Fruit fly (Drosophila melanogaster) whole organism, embryonic: Measurements from ENCODE around the gene CG14362.
A peak's percentile ranks its signal among the peaks of the same experiment; 100 is the strongest.

Source experiments
- Antp ChIP-seq: fragments of 200-800 bp; sonication (Bioruptor generic); optimal IDR thresholded peaks from 3 replicates; lab custom pipeline; 2016; ENCODE audit warnings: missing biosample characterization, missing genetic modification characterization
- Atf6 ChIP-seq: fragments of 200-800 bp; sonication (Bioruptor generic); IDR thresholded peaks from 2 replicates; pipeline ENCODE4 v1.3.6; 2022; ENCODE audit warnings: missing biosample characterization, missing genetic modification characterization
- CG10431 ChIP-seq: fragments of 200-800 bp; sonication (Bioruptor generic); optimal IDR thresholded peaks from 3 replicates; lab custom pipeline; 2018; ENCODE audit warnings: missing biosample characterization, mild to moderate bottlenecking, missing genetic modification characterization
- CG11093 ChIP-seq: fragments of 200-800 bp; sonication (Bioruptor generic); IDR thresholded peaks from 3 replicates; pipeline ENCODE4 v1.3.6; 2022; ENCODE audit warnings: missing biosample characterization, missing genetic modification characterization
- CG11504 ChIP-seq: fragments of 200-800 bp; sonication (Bioruptor generic); optimal IDR thresholded peaks from 3 replicates; lab custom pipeline; 2019; ENCODE audit warnings: missing biosample characterization, mild to moderate bottlenecking, missing genetic modification characterization, moderate library complexity
- CG12155 ChIP-seq: fragments of 200-800 bp; sonication (Bioruptor generic); optimal IDR thresholded peaks from 3 replicates; lab custom pipeline; 2016; ENCODE audit warnings: missing biosample characterization, missing genetic modification characterization
- CG13296 ChIP-seq: fragments of 200-800 bp; sonication (Bioruptor generic); optimal IDR thresholded peaks from 3 replicates; lab custom pipeline; 2018; ENCODE audit warnings: missing biosample characterization, mild to moderate bottlenecking, missing genetic modification characterization
- CG15479 ChIP-seq: fragments of 200-800 bp; sonication (Bioruptor generic); optimal IDR thresholded peaks from 3 replicates; lab custom pipeline; 2019; ENCODE audit warnings: missing biosample characterization, mild to moderate bottlenecking, missing genetic modification characterization, moderate library complexity
- CG17328 ChIP-seq: fragments of 200-800 bp; sonication (Bioruptor generic); IDR thresholded peaks from 2 replicates; pipeline ENCODE4 v1.3.6; 2022; ENCODE audit warnings: missing biosample characterization, missing genetic modification characterization
- CG1832 ChIP-seq: fragments of 200-800 bp; sonication (Bioruptor generic); optimal IDR thresholded peaks from 2 replicates; lab custom pipeline; 2017; ENCODE audit warnings: missing biosample characterization, mild to moderate bottlenecking, missing genetic modification characterization, inconsistent platforms
- CG2116 ChIP-seq: fragments of 200-800 bp; sonication (Bioruptor generic); optimal IDR thresholded peaks from 3 replicates; lab custom pipeline; 2018; ENCODE audit warnings: missing biosample characterization, mild to moderate bottlenecking, missing genetic modification characterization
- CG31388 ChIP-seq: fragments of 200-800 bp; sonication (Bioruptor generic); optimal IDR thresholded peaks from 2 replicates; lab custom pipeline; 2016; ENCODE audit warnings: missing biosample characterization, missing genetic modification characterization
- CG32532 ChIP-seq: fragments of 200-800 bp; sonication (Bioruptor generic); IDR thresholded peaks from 2 replicates; pipeline ENCODE4 v1.3.6; 2022; ENCODE audit warnings: missing biosample characterization, missing genetic modification characterization
- CG33213 ChIP-seq: fragments of 200-800 bp; sonication (Bioruptor generic); optimal IDR thresholded peaks from 3 replicates; lab custom pipeline; 2016; ENCODE audit warnings: missing biosample characterization, missing genetic modification characterization
- CG4282 ChIP-seq: fragments of 200-800 bp; sonication (Bioruptor generic); optimal IDR thresholded peaks from 2 replicates; lab custom pipeline; 2016; ENCODE audit warnings: missing biosample characterization, missing genetic modification characterization
- CG6683 ChIP-seq: fragments of 200-800 bp; sonication (Bioruptor generic); optimal IDR thresholded peaks from 2 replicates; lab custom pipeline; 2017; ENCODE audit warnings: missing biosample characterization, mild to moderate bottlenecking, missing genetic modification characterization, missing genetic modification reagents
- CG8765 ChIP-seq: fragments of 200-800 bp; sonication (Bioruptor generic); IDR thresholded peaks from 2 replicates; pipeline ENCODE4 v1.3.6; 2022; ENCODE audit warnings: missing biosample characterization, missing genetic modification characterization
- CrebB ChIP-seq: fragments of 200-800 bp; sonication (Bioruptor generic); optimal IDR thresholded peaks from 3 replicates; lab custom pipeline; 2018; ENCODE audit warnings: missing biosample characterization, mild to moderate bottlenecking, missing genetic modification characterization
- Dbx ChIP-seq: fragments of 200-800 bp; sonication (Bioruptor generic); IDR thresholded peaks from 3 replicates; pipeline ENCODE4 v1.3.6; 2022; ENCODE audit warnings: missing biosample characterization, missing genetic modification characterization
- Deaf1 ChIP-seq: fragments of 200-800 bp; optimal IDR thresholded peaks from 3 replicates; lab custom pipeline; 2019; ENCODE audit warnings: missing biosample characterization, mild to moderate bottlenecking, missing genetic modification characterization, moderate library complexity
- Dip2 ChIP-seq: fragments of 200-800 bp; sonication (Bioruptor generic); IDR thresholded peaks from 2 replicates; pipeline ENCODE4 v1.3.6; 2022; ENCODE audit warnings: missing biosample characterization, missing genetic modification characterization
- Eip74EF ChIP-seq, 2 experiments: fragments of 200-800 bp in 1 of 2; fragments of >200 bp in 1 of 2; sonication (Bioruptor generic) in 1 of 2; optimal IDR thresholded peaks; 2 replicates each; lab custom pipeline; 2017 to 2019; ENCODE audit warnings: missing biosample characterization in 2 of 2, missing genetic modification characterization in 2 of 2, mild to moderate bottlenecking in 1 of 2, moderate library complexity in 1 of 2
- Nf-YB ChIP-seq: fragments of 200-800 bp; sonication (Bioruptor generic); optimal IDR thresholded peaks from 3 replicates; lab custom pipeline; 2019; ENCODE audit warnings: missing biosample characterization, mild to moderate bottlenecking, missing genetic modification characterization, moderate library complexity
- Nf-YC ChIP-seq: fragments of 200-800 bp; optimal IDR thresholded peaks from 3 replicates; lab custom pipeline; 2019; ENCODE audit warnings: missing biosample characterization, mild to moderate bottlenecking, missing genetic modification characterization, moderate library complexity
- Opbp ChIP-seq: fragments of 200-800 bp; sonication (Bioruptor generic); IDR thresholded peaks from 3 replicates; pipeline ENCODE4 v1.3.6; 2022; ENCODE audit warnings: missing biosample characterization, missing genetic modification characterization; ENCODE audit not compliant: partially characterized antibody
- Pdp1 ChIP-seq, 2 experiments: fragments of 200-800 bp; sonication (Bioruptor generic); optimal IDR thresholded peaks; 3 replicates each; lab custom pipeline; 2016; ENCODE audit warnings: missing biosample characterization in 2 of 2, missing genetic modification characterization in 2 of 2, mild to moderate bottlenecking in 1 of 2, moderate library complexity in 1 of 2
- Ravus ChIP-seq: fragments of 200-800 bp; sonication (Bioruptor generic); IDR thresholded peaks from 2 replicates; pipeline ENCODE4 v1.3.6; 2022; ENCODE audit warnings: missing biosample characterization, missing genetic modification characterization
- Sox100B ChIP-seq: fragments of 200-800 bp; sonication (Bioruptor generic); optimal IDR thresholded peaks from 3 replicates; lab custom pipeline; 2018; ENCODE audit warnings: missing biosample characterization, mild to moderate bottlenecking, missing genetic modification characterization
- TFAM ChIP-seq: fragments of 200-800 bp; sonication (Bioruptor generic); optimal IDR thresholded peaks from 2 replicates; lab custom pipeline; 2017; ENCODE audit warnings: missing biosample characterization, missing genetic modification characterization, inconsistent platforms
- ash1 ChIP-seq: fragments of 200-800 bp; sonication (Bioruptor generic); optimal IDR thresholded peaks from 2 replicates; lab custom pipeline; 2018; ENCODE audit warnings: missing biosample characterization, mild to moderate bottlenecking, missing genetic modification characterization
- chinmo ChIP-seq: fragments of 200-800 bp; sonication (Bioruptor generic); IDR thresholded peaks from 4 replicates; pipeline ENCODE4 v1.3.6; 2022; ENCODE audit warnings: missing biosample characterization, missing genetic modification characterization; ENCODE audit not compliant: partially characterized antibody
- her ChIP-seq: fragments of 200-800 bp; sonication (Bioruptor generic); optimal IDR thresholded peaks from 2 replicates; lab custom pipeline; 2016; ENCODE audit warnings: missing biosample characterization, missing genetic modification characterization
- insv ChIP-seq, 2 experiments: fragments of 200-800 bp; sonication (Bioruptor generic); optimal IDR thresholded peaks; 3 replicates each; lab custom pipeline; 2016 to 2018; ENCODE audit warnings: missing biosample characterization in 2 of 2, missing genetic modification characterization in 2 of 2
- kah ChIP-seq: fragments of 200-800 bp; sonication (Bioruptor generic); optimal IDR thresholded peaks from 2 replicates; lab custom pipeline; 2018; ENCODE audit warnings: missing biosample characterization, mild to moderate bottlenecking, missing genetic modification characterization
- ken ChIP-seq: fragments of 200-800 bp; sonication (Bioruptor generic); IDR thresholded peaks from 3 replicates; pipeline ENCODE4 v1.3.6; 2022; ENCODE audit warnings: missing biosample characterization, missing genetic modification characterization
- kni ChIP-seq: fragments of 200-800 bp; sonication (Bioruptor generic); optimal IDR thresholded peaks from 3 replicates; lab custom pipeline; 2017; ENCODE audit warnings: mild to moderate bottlenecking, missing biosample characterization, missing genetic modification reagents, missing genetic modification characterization
- lilli ChIP-seq: fragments of 200-800 bp; sonication (Bioruptor generic); optimal IDR thresholded peaks from 3 replicates; lab custom pipeline; 2016; ENCODE audit warnings: missing biosample characterization, missing genetic modification characterization
- nom ChIP-seq: fragments of 200-800 bp; sonication (Bioruptor generic); optimal IDR thresholded peaks from 2 replicates; lab custom pipeline; 2017; ENCODE audit warnings: missing biosample characterization, missing genetic modification characterization, mild to moderate bottlenecking, moderate library complexity, missing genetic modification reagents
- otp ChIP-seq: fragments of 200-800 bp; sonication (Bioruptor generic); IDR thresholded peaks from 3 replicates; pipeline ENCODE4, ENCODE4 v1.3.6; 2022; ENCODE audit warnings: missing biosample characterization, missing genetic modification characterization
- pros ChIP-seq: fragments of 200-800 bp; sonication (Bioruptor generic); optimal IDR thresholded peaks from 3 replicates; lab custom pipeline; 2019; ENCODE audit warnings: missing biosample characterization, mild to moderate bottlenecking, missing genetic modification characterization, moderate library complexity
- psq ChIP-seq: fragments of 200-800 bp; sonication (Bioruptor generic); optimal IDR thresholded peaks from 2 replicates; lab custom pipeline; 2017; ENCODE audit warnings: missing biosample characterization, missing genetic modification characterization
- pzg ChIP-seq: fragments of 200-800 bp; sonication (Bioruptor generic); optimal IDR thresholded peaks from 3 replicates; lab custom pipeline; 2018; ENCODE audit warnings: missing biosample characterization, mild to moderate bottlenecking, missing genetic modification characterization, moderate library complexity
- sens-2 ChIP-seq: fragments of 200-800 bp; sonication (Bioruptor generic); IDR thresholded peaks from 2 replicates; pipeline ENCODE4 v1.3.6; 2022; ENCODE audit warnings: missing biosample characterization, missing genetic modification characterization
- sob ChIP-seq: fragments of 200-800 bp; sonication (Bioruptor generic); IDR thresholded peaks from 2 replicates; pipeline ENCODE4 v1.3.6; 2022; ENCODE audit warnings: missing biosample characterization, missing genetic modification characterization
- sqz ChIP-seq: fragments of 200-800 bp; sonication (Bioruptor generic); optimal IDR thresholded peaks from 3 replicates; lab custom pipeline; 2018; ENCODE audit warnings: missing biosample characterization, mild to moderate bottlenecking, missing genetic modification characterization
- sr ChIP-seq: fragments of 200-800 bp; sonication (Bioruptor generic); IDR thresholded peaks from 3 replicates; pipeline ENCODE4 v1.3.6; 2022; ENCODE audit warnings: missing biosample characterization, missing genetic modification characterization
- twi ChIP-seq: fragments of 200-800 bp; optimal IDR thresholded peaks from 2 replicates; lab custom pipeline; 2019; ENCODE audit warnings: missing biosample characterization, mild to moderate bottlenecking, missing genetic modification characterization, moderate library complexity
- wek ChIP-seq: fragments of 200-800 bp; sonication (Bioruptor generic); optimal IDR thresholded peaks from 3 replicates; lab custom pipeline; 2018; ENCODE audit warnings: missing biosample characterization, mild to moderate bottlenecking, missing genetic modification characterization, moderate library complexity
- zen2 ChIP-seq: fragments of 200-800 bp; sonication (Bioruptor generic); IDR thresholded peaks from 3 replicates; pipeline ENCODE4 v1.3.6; 2022; ENCODE audit warnings: missing biosample characterization, missing genetic modification characterization; ENCODE audit not compliant: partially characterized antibody

CG14362 gene

DNA sequence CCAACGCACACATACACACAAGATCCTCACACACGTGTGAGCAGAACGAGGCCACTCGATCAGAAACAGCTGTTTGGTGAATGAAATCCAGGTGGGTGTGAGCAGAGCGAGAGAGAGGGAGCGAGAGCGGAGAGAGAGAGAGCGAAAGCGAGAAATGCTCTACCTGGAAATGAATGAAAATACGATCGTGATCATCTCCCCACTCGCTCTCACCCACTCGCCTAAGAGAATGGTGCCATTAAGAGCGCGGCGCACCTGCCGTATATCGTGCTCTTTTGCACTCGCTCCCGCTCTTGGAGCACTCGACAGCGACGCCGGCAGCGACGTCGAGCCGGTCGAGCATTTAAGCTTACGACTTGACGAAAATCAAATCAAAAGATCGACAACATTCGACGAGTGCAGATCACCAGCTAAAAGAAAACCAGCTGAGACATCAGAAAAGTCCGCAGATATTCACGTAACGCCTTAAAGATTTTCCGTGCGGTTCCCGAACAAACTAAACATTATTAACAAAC, 42.5 kb downstream of the CG14362 start, which contains the start of the genes tal-1A, tal-2A, tal-3A and tal-AA (continued):
- TF ChIP-seq CG13296 = no peak
- peak; percentile 10 for TF ChIP-seq CrebB
- no peak for TF ChIP-seq ash1 (GFP tag; lab: Kevin White, UChicago)
- no peak for TF ChIP-seq Sox100B (GFP tag; lab: Kevin White, UChicago)
- TF ChIP-seq sob = peak; percentile 48; the same call in 1 of the 2 replicates
- peak; percentile 71 for TF ChIP-seq Nf-YC (tag; lab: Kevin White, UChicago)
- TF ChIP-seq kah = peak; percentile 45
- peak; percentile 39 for TF ChIP-seq Deaf1 (tag; lab: Kevin White, UChicago)
- TF ChIP-seq Pdp1 (GFP tag; optimal IDR thresholded peaks at IDR 0.05; lab: Kevin White, UChicago) = peak in 1 of 2 experiments; percentile 75
- 0 out of 3 replicates have a peak, but pooled peaks have one; percentile 19 for TF ChIP-seq ken (GFP tag; lab: Robert Waterston, UW)
- 0 out of 3 replicates have a peak, but pooled peaks have one; percentile 47 for TF ChIP-seq Opbp (GFP tag; lab: Robert Waterston, UW)
- TF ChIP-seq CG1832 = peak; percentile 81
- TF ChIP-seq CG10431 (GFP tag; lab: Kevin White, UChicago) = peak; percentile 41
- TF ChIP-seq CG4282 (GFP tag; lab: Kevin White, UChicago) = no peak
- peak; percentile 88 for TF ChIP-seq zen2
- no peak for TF ChIP-seq CG2116 (GFP tag; lab: Kevin White, UChicago)
- TF ChIP-seq CG12155 (GFP tag; lab: Kevin White, UChicago) = no peak
- 0 out of 2 replicates have a peak, but pooled peaks have one; percentile 10 for TF ChIP-seq CG17328 (GFP tag; lab: Robert Waterston, UW)
- no peak for TF ChIP-seq CG31388 (GFP tag; lab: Kevin White, UChicago)
- TF ChIP-seq Atf6 (GFP tag; lab: Robert Waterston, UW) = peak; percentile 55
- peak; percentile 90 for TF ChIP-seq Nf-YB (GFP tag; lab: Kevin White, UChicago)
- TF ChIP-seq Ravus (GFP tag; lab: Robert Waterston, UW) = no peak
- peak; percentile 18 for TF ChIP-seq her
- TF ChIP-seq CG15479 = no peak
- TF ChIP-seq otp (GFP tag; lab: Robert Waterston, UW) = peak; percentile 65; the same call in 1 of the 3 replicates
- TF ChIP-seq CG11093 (GFP tag; lab: Robert Waterston, UW) = no peak
- 0 out of 3 replicates have a peak, but pooled peaks have one; percentile 43 for TF ChIP-seq Dbx (GFP tag; lab: Robert Waterston, UW)
- no peak for TF ChIP-seq CG8765 (GFP tag; lab: Robert Waterston, UW)
- TF ChIP-seq TFAM = no peak
- TF ChIP-seq Eip74EF (GFP tag; optimal IDR thresholded peaks at IDR 0.05; lab: Kevin White, UChicago) = peak in 1 of 2 experiments; percentile 72
- TF ChIP-seq pzg = no peak
- TF ChIP-seq wek (GFP tag; lab: Kevin White, UChicago) = peak; percentile 43
- TF ChIP-seq Dip2 (GFP tag; lab: Robert Waterston, UW) = no peak
- no peak for TF ChIP-seq insv (GFP tag; optimal IDR thresholded peaks at IDR 0.05; lab: Kevin White, UChicago)
- peak; percentile 75; the same call in 2 of the 3 replicates for TF ChIP-seq sr (GFP tag; lab: Robert Waterston, UW)
- TF ChIP-seq pros (GFP tag; lab: Kevin White, UChicago) = no peak
- TF ChIP-seq CG6683 (GFP tag; lab: Kevin White, UChicago) = no peak
- peak; percentile 86; the same call in 2 of the 4 replicates for TF ChIP-seq chinmo (GFP tag; lab: Robert Waterston, UW)
- TF ChIP-seq lilli (GFP tag; lab: Kevin White, UChicago) = peak; percentile 16
- TF ChIP-seq sens-2 = 0 out of 2 replicates have a peak, but pooled peaks have one; percentile 32
- TF ChIP-seq nom (GFP tag; lab: Kevin White, UChicago) = peak; percentile 55
- TF ChIP-seq CG32532 (GFP tag; lab: Robert Waterston, UW) = peak; percentile 81; the same call in 1 of the 2 replicates
- TF ChIP-seq psq (GFP tag; lab: Kevin White, UChicago) = no peak
- no peak for TF ChIP-seq CG33213 (GFP tag; lab: Kevin White, UChicago)
- peak; percentile 42 for TF ChIP-seq kni
- peak; percentile 4 for TF ChIP-seq CG11504 (tag; lab: Kevin White, UChicago)
- peak; percentile 58 for TF ChIP-seq sqz (GFP tag; lab: Kevin White, UChicago)
- TF ChIP-seq Antp (GFP tag; lab: Kevin White, UChicago) = peak; percentile 15
- TF ChIP-seq twi = peak; percentile 19
